Worm (Caenorhabditis elegans) whole organism, L4/young adult: Measurements from ENCODE around the gene K07F5.7.
A peak's percentile ranks its signal among the peaks of the same experiment; 100 is the strongest.
"Not testable (repeated sequence)": the region's sequence is repeated elsewhere in the genome, so short reads cannot be mapped to it uniquely, and the experiment has no call there.

ENCODE experiments used
- W03F9.2 ChIP-seq: fragments of 150-350 bp; optimal IDR thresholded peaks from 2 replicates; lab custom pipeline; 2014; ENCODE audit warnings: missing biosample characterization, missing genetic modification characterization
- dao-5 ChIP-seq: sonication (generic microtip); optimal IDR thresholded peaks from 2 replicates; lab custom pipeline; 2016; ENCODE audit warnings: missing genotype, missing genetic modification characterization, moderate library complexity, missing compliant biosample characterization
- him-1 ChIP-seq: sonication (generic microtip); optimal IDR thresholded peaks from 2 replicates; lab custom pipeline; 2016; ENCODE audit warnings: missing genotype, missing genetic modification reagents, missing genetic modification characterization, missing compliant biosample characterization

The K07F5.7 gene

DNA sequence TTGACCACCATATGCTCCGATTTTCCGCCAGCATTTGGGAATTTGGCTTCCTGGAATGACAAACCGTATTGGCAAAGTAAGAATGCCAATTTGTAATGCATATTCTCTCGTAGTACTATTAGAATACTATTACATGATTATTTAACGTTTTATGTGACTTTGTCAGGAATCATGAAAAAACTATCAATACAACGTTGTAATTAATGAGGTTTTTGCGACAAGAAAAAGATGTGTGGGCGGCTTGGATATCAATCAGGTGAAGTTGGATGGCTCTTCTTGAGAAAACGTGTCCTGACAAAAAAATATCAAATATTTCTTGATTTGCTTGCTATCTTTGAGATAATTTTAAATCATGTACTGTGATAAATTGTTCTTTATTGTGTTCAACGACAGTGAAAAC, at the start of gene K07F5.7:
TSS of gene K07F5.7 (minus strand) at position 101 of the 400 bp plus-strand sequence.
- TF ChIP-seq W03F9.2 (tag; lab: Kevin White, UChicago) (no peak), dao-5 (tag; lab: Kevin White, UChicago) (no peak), him-1 (tag; lab: Kevin White, UChicago) (no peak)

DNA sequence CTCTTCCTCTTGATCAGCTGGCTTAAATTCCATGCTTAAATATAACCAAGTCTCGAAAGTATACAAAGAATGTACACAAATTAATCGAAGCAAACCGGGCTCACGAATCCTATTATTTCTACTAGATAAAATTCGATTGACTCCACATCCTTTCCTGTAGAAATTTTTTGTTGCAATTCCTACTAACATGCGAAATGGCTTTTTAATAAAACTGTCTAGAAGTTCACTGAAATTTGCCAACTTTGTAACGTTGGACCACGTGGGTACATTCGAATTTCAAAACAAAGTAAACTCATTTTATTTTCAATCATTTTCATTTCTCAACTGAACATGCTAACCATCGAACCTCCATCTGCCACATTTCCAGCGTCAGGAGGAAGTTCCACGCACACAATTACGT, 47.1 kb upstream of the K07F5.7 start, which contains the start of gene ssp-32:
TSS of gene ssp-32 (plus strand) at position 301 of the 400 bp plus-strand sequence.
- TF ChIP-seq him-1 (tag; lab: Kevin White, UChicago), result no peak
- TF ChIP-seq W03F9.2 (tag; lab: Kevin White, UChicago), result no peak
- no peak for TF ChIP-seq dao-5 (tag; lab: Kevin White, UChicago)

- not testable (repeated sequence) for TF ChIP-seq dao-5, him-1, W03F9.2 (tag; lab: Kevin White, UChicago)
Measured at ce11 chrIV:9894331-9894730, 46.4 kb upstream of the K07F5.7 start, which contains the start of gene msp-77. msp-77 (plus strand) TSS chrIV:9894631.

- TF ChIP-seq W03F9.2, dao-5, him-1 (tag; lab: Kevin White, UChicago): not testable (repeated sequence)
Measured at ce11 chrIV:9893649-9894048, 45.7 kb upstream of the K07F5.7 start, which contains the start of gene sss-1. sss-1 (minus strand) TSS chrIV:9893749.

- TF ChIP-seq dao-5 (tag; lab: Kevin White, UChicago), result no peak
- no peak for TF ChIP-seq W03F9.2 (tag; lab: Kevin White, UChicago)
- TF ChIP-seq him-1 (tag; lab: Kevin White, UChicago), result no peak
Measured at ce11 chrIV:9891938-9892337, 44.0 kb upstream of the K07F5.7 start, which contains the start of gene F32B6.4. F32B6.4 (minus strand) TSS chrIV:9892038.

DNA sequence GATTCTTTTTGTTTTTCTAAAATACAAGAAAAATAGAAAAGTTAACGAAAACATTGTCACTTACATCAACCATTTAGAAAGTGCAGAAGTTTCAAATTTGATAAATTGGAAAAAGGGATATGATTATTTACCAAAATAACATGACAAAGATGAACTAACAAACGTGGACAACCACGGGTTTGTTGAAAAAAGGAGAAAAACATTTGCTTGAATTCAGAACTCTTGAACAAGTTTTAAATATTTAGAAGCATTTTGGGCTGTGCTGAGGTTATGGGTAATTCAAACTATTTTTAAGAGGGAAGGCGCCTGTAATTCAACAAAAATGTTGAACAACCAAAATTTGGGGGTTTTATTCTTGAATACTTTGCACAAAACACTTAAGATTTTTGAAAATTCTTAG, 41.9 kb upstream of the K07F5.7 start, which contains the start of gene ttbk-3:
TSS of gene ttbk-3 (minus strand) at position 101 of the 400 bp plus-strand sequence.
- TF ChIP-seq him-1 (tag; lab: Kevin White, UChicago), result no peak
- no peak for TF ChIP-seq dao-5 (tag; lab: Kevin White, UChicago)

DNA sequence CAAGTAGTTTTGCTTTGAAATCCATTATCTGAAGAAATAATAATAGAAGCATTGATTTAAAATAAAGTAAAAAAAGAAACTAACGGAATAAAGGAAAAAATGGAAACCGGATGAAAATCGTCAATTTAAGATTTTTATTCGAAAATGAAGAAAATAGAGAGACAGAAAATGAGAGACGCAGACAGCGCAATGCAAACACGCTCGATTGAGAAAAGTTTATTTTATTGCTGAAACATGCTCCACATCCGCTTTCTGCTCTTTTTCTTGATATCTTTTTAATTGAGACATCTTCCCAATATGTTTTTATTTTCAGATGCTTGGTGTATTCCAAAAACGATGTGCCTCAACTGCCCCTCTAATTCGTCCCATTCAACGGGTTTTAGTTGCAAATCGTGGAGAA, 36.3 kb upstream of the K07F5.7 start, which contains the start of the genes prp-18 and mccc-1:
TSS of gene prp-18 (minus strand) at position 127 of the 400 bp plus-strand sequence.
TSS of gene mccc-1 (plus strand) at position 314 of the 400 bp plus-strand sequence.
- TF ChIP-seq dao-5 (tag; lab: Kevin White, UChicago), result no peak
- TF ChIP-seq W03F9.2 (tag; lab: Kevin White, UChicago), result no peak
- TF ChIP-seq him-1 (tag; lab: Kevin White, UChicago), result no peak

- TF ChIP-seq dao-5 (tag; lab: Kevin White, UChicago), result no peak
- no peak for TF ChIP-seq W03F9.2 (tag; lab: Kevin White, UChicago)
- no peak for TF ChIP-seq him-1 (tag; lab: Kevin White, UChicago)
Measured at ce11 chrIV:9878893-9879379, 31.0 kb upstream of the K07F5.7 start, which contains the start of gene nhr-4. nhr-4 (plus strand) TSS chrIV:9879329.

DNA sequence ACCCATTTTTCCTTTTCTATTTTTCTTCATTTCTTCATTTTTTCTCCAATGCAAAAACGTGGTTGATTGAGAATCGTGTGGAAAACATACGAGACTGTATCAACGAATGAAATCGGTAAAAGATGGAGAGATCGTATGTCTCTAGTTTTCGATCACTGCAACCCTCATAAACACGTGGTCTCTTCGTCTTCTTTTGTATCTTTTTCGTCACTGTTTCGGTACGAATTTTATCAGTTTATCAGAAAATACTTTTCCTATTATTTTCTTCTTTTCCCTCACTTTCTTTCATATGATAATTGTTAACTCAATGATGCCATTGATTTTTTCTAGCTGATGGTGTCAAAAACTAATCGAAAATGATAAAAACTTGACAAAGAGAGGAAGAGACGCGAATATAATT, 27.7 kb upstream of the K07F5.7 start:
- TF ChIP-seq him-1 (tag; lab: Kevin White, UChicago) (no peak), dao-5 (tag; lab: Kevin White, UChicago) (no peak), W03F9.2 (tag; lab: Kevin White, UChicago) (no peak)

DNA sequence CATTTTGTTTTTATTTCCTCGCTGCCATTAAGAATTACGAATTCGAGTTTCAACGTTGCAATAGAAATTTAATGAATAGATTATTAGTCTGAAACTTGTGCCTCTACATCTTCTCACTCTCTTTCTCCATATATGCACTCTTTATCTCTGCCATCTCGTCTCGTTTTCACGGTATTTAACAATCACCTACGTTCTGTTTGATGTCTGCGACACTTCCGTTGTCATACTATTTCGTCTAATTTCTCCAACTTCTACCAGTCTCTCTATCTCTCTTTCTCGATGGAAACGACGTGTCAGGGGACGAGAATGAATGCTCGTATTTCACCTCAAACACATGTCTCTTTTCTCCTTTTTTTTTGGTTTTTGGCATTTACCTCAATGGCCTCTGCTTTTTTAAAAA, 25.9 kb upstream of the K07F5.7 start:
- TF ChIP-seq him-1 (tag; lab: Kevin White, UChicago) (no peak), W03F9.2 (tag; lab: Kevin White, UChicago) (peak; percentile 30), dao-5 (tag; lab: Kevin White, UChicago) (no peak)

- no peak for TF ChIP-seq dao-5 (tag; lab: Kevin White, UChicago)
- no peak for TF ChIP-seq him-1 (tag; lab: Kevin White, UChicago)
- TF ChIP-seq W03F9.2 (tag; lab: Kevin White, UChicago), result no peak
Measured at ce11 chrIV:9872786-9873185, 24.8 kb upstream of the K07F5.7 start.

ce11 chrIV:9872210-9872609, 24.2 kb upstream of the K07F5.7 start:
- no peak for TF ChIP-seq W03F9.2 (tag; lab: Kevin White, UChicago)
- TF ChIP-seq him-1 (tag; lab: Kevin White, UChicago), result no peak
- TF ChIP-seq dao-5 (tag; lab: Kevin White, UChicago), result no peak

- TF ChIP-seq dao-5 (tag; lab: Kevin White, UChicago), result no peak
- no peak for TF ChIP-seq W03F9.2 (tag; lab: Kevin White, UChicago)
- TF ChIP-seq him-1 (tag; lab: Kevin White, UChicago), result no peak
Measured at ce11 chrIV:9869344-9869743, 21.4 kb upstream of the K07F5.7 start.

DNA sequence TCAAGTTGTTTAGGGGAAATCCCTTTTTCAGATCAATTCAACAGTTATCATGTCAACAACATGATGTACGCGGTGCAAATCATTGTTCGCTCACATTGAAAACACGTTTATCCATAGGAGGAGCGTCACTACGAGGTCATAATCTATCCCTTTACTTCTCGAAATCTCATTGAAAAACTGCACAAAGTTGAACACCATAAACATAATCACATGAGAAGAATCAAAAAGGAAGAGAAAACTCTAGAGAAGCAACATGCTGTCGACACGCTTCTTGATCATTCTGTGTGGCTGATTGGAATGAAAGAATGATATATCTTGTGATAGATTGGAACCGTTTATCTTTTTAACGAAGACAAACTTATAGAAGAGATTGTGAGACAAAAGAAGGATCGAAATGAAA, 19.9 kb upstream of the K07F5.7 start:
- no peak for TF ChIP-seq W03F9.2 (tag; lab: Kevin White, UChicago)
- no peak for TF ChIP-seq dao-5 (tag; lab: Kevin White, UChicago)
- no peak for TF ChIP-seq him-1 (tag; lab: Kevin White, UChicago)
